Worm (Caenorhabditis elegans): ENCODE data around the gene C48B4.10.

C48B4.10 gene

DNA sequence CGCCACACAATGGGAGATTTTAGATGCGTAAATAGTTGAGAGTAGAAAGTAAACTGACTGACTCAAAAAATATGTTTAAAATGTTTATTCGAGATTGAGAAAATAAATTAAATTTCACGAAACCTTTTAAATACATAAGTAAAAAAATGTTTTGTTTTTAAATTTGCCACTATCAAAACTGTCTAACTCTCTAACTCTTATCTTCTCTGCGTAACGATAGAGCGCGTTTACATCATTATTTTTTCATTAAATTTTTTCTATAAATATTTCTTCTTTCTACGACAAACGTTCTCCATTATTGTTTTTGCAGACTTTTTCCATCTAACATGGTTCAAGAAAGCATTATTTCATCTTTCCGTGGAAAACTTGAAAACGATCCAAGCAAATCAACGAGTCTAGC, 21.5 kb downstream of the C48B4.10 start, which contains the start of gene eif-2Balpha:
TSS of gene eif-2Balpha (plus strand) at position 304 of the 400 bp plus-strand sequence.
- TF ChIP-seq hlh-30 (tag; optimal IDR thresholded peaks at IDR 0.05; ENCODE audit: insufficient read depth) (peak; percentile 40), daf-16 (GFP tag; optimal IDR thresholded peaks at IDR 0.05) (no peak), daf-16 (tag; optimal IDR thresholded peaks at IDR 0.05) (peak; percentile 16), ceh-32 (tag; optimal IDR thresholded peaks at IDR 0.05; ENCODE audit: poor library complexity) (no peak), lin-38 (GFP tag; IDR thresholded peaks at IDR 0.05) (peak; percentile 80), mep-1 (tag; optimal IDR thresholded peaks at IDR 0.05) (peak; percentile 16), dpl-1 (GFP tag; optimal IDR thresholded peaks at IDR 0.05) (peak; percentile 67), nhr-42 (GFP tag; IDR thresholded peaks at IDR 0.05) (no peak), lsy-2 (tag; optimal IDR thresholded peaks at IDR 0.05) (peak in 1 of 2 experiments; percentile 84)

DNA sequence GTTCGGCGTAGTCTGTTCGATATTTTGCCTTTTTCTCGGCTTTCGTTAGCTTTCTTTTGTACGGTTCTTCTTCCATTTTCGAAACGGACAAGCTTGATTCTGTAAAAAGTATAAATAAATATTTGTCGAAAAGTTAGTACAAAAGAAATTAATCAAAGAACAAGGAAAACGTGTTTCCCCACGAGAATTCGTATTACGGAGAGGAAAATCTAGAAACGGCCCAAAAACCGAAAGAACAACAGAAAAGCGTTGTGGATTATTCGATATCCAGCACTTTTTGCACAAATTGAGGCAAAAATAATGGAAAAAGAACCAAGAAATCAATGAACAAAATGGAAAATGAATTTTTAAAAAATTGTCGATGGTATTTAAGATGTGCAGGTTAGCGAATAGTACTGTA, 22.0 kb downstream of the C48B4.10 start, which contains the start of gene mut-7:
TSS of gene mut-7 (minus strand) at position 101 of the 400 bp plus-strand sequence.
- no peak for TF ChIP-seq daf-12 (tag; optimal IDR thresholded peaks at IDR 0.05)
- no peak for TF ChIP-seq daf-19 (GFP tag; conservative IDR thresholded peaks at IDR 0.05)
- no peak for TF ChIP-seq madf-9 (GFP tag; conservative IDR thresholded peaks at IDR 0.05)
- TF ChIP-seq gei-8 (GFP tag; optimal IDR thresholded peaks at IDR 0.05) = no peak
- TF ChIP-seq nhr-6 (tag; optimal IDR thresholded peaks at IDR 0.05) = no peak
- TF ChIP-seq lin-1 (GFP tag; IDR thresholded peaks at IDR 0.05) = no peak
- no peak for TF ChIP-seq snpc-1.2 (GFP tag; IDR thresholded peaks at IDR 0.05)
- no peak for TF ChIP-seq Y5F2A.4 (GFP tag; optimal IDR thresholded peaks at IDR 0.05)
- no peak for TF ChIP-seq D1046.2 (GFP tag; IDR thresholded peaks at IDR 0.05)
- no peak for TF ChIP-seq aha-1 (tag)
- TF ChIP-seq ceh-44 (GFP tag; IDR thresholded peaks at IDR 0.05) = no peak
- TF ChIP-seq fos-1 (tag; optimal IDR thresholded peaks at IDR 0.05) = no peak
- TF ChIP-seq mxl-2 (GFP tag; conservative IDR thresholded peaks at IDR 0.05) = no peak
- TF ChIP-seq spr-3 (GFP tag; optimal IDR thresholded peaks at IDR 0.05) = no peak
- no peak for TF ChIP-seq unc-62 (GFP tag; optimal IDR thresholded peaks at IDR 0.05 in 1 of 2)
- no peak for TF ChIP-seq unc-62 (tag; optimal IDR thresholded peaks at IDR 0.05)
- TF ChIP-seq F37D6.2 (tag; optimal IDR thresholded peaks at IDR 0.05) = no peak
- no peak for TF ChIP-seq hmg-1.1 (GFP tag; IDR thresholded peaks at IDR 0.05)
- no peak for TF ChIP-seq hif-1 (tag; optimal IDR thresholded peaks at IDR 0.05)
- no peak for TF ChIP-seq daf-8 (GFP tag; IDR thresholded peaks at IDR 0.05)

DNA sequence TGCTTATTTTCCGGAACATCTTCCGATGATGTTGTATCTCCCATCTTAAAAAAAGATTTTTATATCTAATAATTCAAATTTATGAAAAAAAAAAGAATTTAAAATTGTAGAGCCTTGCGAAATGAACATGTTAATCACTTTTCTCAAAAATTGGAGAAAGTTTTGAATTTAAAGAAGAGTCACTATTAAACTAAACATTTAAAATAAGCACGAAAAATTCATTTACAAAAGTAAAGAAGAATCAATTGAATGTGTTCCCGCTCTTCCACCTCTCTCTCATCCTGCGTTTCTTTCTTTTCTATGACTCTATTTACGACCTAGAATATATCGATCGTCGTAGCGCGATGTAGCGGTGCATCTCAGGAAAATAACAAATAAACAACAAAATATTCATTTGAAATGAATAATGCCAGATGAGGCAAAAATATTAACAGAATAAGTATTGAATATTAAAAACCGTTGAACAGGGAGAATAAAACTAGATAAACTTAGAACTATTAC, 25.6 kb downstream of the C48B4.10 start, which contains the start of gene ZK1098.3:
TSS of gene ZK1098.3 (minus strand) at position 51 of the 501 bp plus-strand sequence.
- TF ChIP-seq lsy-2 (tag; optimal IDR thresholded peaks at IDR 0.05) (peak in 1 of 2 experiments; percentile 38), egl-27 (tag; optimal IDR thresholded peaks at IDR 0.05) (no peak), ceh-82 (tag; optimal IDR thresholded peaks at IDR 0.05) (no peak), zip-2 (tag; optimal IDR thresholded peaks at IDR 0.05) (no peak), nhr-28 (tag; optimal IDR thresholded peaks at IDR 0.05) (peak; percentile 2), skn-1 (tag; optimal IDR thresholded peaks at IDR 0.05) (no peak), R02D3.7 (tag; optimal IDR thresholded peaks at IDR 0.05) (no peak), F26F4.8 (GFP tag; conservative IDR thresholded peaks at IDR 0.05) (no peak), lin-29 (GFP tag; IDR thresholded peaks at IDR 0.05) (no peak), daf-16 (GFP tag; optimal IDR thresholded peaks at IDR 0.05) (no peak), daf-16 (tag; optimal IDR thresholded peaks at IDR 0.05) (peak; percentile 48), ceh-28 (tag; optimal IDR thresholded peaks at IDR 0.05) (peak; percentile 47)

DNA sequence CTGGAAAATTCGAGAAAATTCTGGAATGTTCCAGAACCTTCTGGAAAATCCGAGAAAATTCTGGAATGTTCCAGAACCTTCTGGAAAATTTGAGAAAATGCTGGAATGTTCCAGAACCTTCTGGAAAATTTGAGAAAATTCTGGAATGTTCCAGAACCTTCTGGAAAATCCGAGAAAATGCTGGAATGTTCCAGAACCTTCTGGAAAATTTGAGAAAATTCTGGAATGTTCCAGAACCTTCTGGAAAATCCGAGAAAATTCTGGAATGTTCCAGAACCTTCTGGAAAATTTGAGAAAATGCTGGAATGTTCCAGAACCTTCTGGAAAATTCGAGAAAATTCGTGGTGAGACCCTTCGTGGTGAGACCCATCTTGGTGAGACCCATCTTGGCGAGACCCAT, 30.1 kb downstream of the C48B4.10 start:
- TF ChIP-seq lin-38 (GFP tag; IDR thresholded peaks at IDR 0.05) = peak; percentile 29

Data from whole organism, L4 larva.